Worm (Caenorhabditis elegans) whole organism, young adult: Measurements from ENCODE around the gene tag-281.

ENCODE experiments used
- F23B12.7 ChIP-seq: sonication (generic microtip); optimal IDR thresholded peaks from 2 replicates; lab custom pipeline; 2017; ENCODE audit warnings: missing genetic modification characterization, mild to moderate bottlenecking, missing compliant biosample characterization, antibody characterized with exemption, moderate library complexity; ENCODE audit not compliant: insufficient read depth
- F33H1.4 ChIP-seq: fragments of 200-800 bp; sonication (Bioruptor generic); IDR thresholded peaks from 2 replicates; pipeline ENCODE4 v1.3.6; 2022; ENCODE audit warnings: missing genetic modification reagents, missing genetic modification characterization, missing compliant biosample characterization
- F37B4.10 ChIP-seq: fragments of 200-800 bp; sonication (Bioruptor generic); IDR thresholded peaks from 2 replicates; pipeline ENCODE4 v1.3.6; 2022; ENCODE audit warnings: missing genetic modification characterization, missing compliant biosample characterization
- F52B5.7 ChIP-seq: sonication (generic microtip); optimal IDR thresholded peaks from 2 replicates; lab custom pipeline; 2016; ENCODE audit warnings: mild to moderate bottlenecking, missing genetic modification characterization, missing compliant biosample characterization
- K11D2.4 ChIP-seq: fragments of 200-800 bp; sonication (Bioruptor generic); IDR thresholded peaks from 2 replicates; pipeline ENCODE4 v1.3.6; 2022; ENCODE audit warnings: missing genetic modification reagents, missing genetic modification characterization, missing compliant biosample characterization
- T07F8.4 ChIP-seq: sonication (generic microtip); optimal IDR thresholded peaks from 2 replicates; lab custom pipeline; 2016; ENCODE audit warnings: mild to moderate bottlenecking, missing genetic modification characterization, moderate library complexity, missing compliant biosample characterization
- Y53F4B.3 ChIP-seq: fragments of 200-800 bp; sonication (Bioruptor generic); IDR thresholded peaks from 2 replicates; pipeline ENCODE4 v1.3.6; 2022; ENCODE audit warnings: missing genetic modification reagents, missing genetic modification characterization, missing compliant biosample characterization
- Y53G8AR.9 ChIP-seq: fragments of 200-800 bp; sonication (Bioruptor generic); conservative IDR thresholded peaks from 2 replicates; pipeline ENCODE4 v1.3.6; 2022; ENCODE audit warnings: missing genetic modification reagents, missing genetic modification characterization, missing compliant biosample characterization
- Y56A3A.18 ChIP-seq: fragments of 200-800 bp; sonication (Bioruptor generic); IDR thresholded peaks from 2 replicates; pipeline ENCODE4 v1.3.6; 2022; ENCODE audit warnings: missing genetic modification reagents, missing genetic modification characterization, missing compliant biosample characterization
- ZK185.1 ChIP-seq: sonication (generic microtip); optimal IDR thresholded peaks from 2 replicates; lab custom pipeline; 2016; ENCODE audit warnings: mild to moderate bottlenecking, missing genetic modification characterization, missing compliant biosample characterization; ENCODE audit not compliant: poor library complexity, severe bottlenecking
- aptf-2 ChIP-seq: fragments of 200-800 bp; sonication (Bioruptor generic); conservative IDR thresholded peaks from 2 replicates; pipeline ENCODE4 v1.3.6; 2022; ENCODE audit warnings: missing genetic modification reagents, missing genetic modification characterization, missing compliant biosample characterization
- aptf-3 ChIP-seq: fragments of 200-800 bp; sonication (Bioruptor generic); IDR thresholded peaks from 2 replicates; pipeline ENCODE4 v1.3.6; 2022; ENCODE audit warnings: missing genetic modification characterization, missing compliant biosample characterization
- bed-1 ChIP-seq: fragments of 200-800 bp; sonication (Bioruptor generic); IDR thresholded peaks from 2 replicates; pipeline ENCODE4 v1.3.6; 2022; ENCODE audit warnings: missing genetic modification reagents, missing genetic modification characterization, missing compliant biosample characterization
- bed-2 ChIP-seq: fragments of 200-800 bp; sonication (Bioruptor generic); IDR thresholded peaks from 2 replicates; pipeline ENCODE4 v1.3.6; 2022; ENCODE audit warnings: missing genetic modification reagents, missing genetic modification characterization, missing compliant biosample characterization
- cebp-1 ChIP-seq, 2 experiments: fragments of 200-800 bp in 1 of 2; sonication (Bioruptor generic) in 1 of 2; sonication (generic microtip) in 1 of 2; IDR thresholded peaks in 1 of 2; optimal IDR thresholded peaks in 1 of 2; 2 replicates each; pipeline versions ENCODE4 v1.3.6 to Lab custom; 2017 to 2022; ENCODE audit warnings: missing compliant biosample characterization in 2 of 2, missing genetic modification characterization in 2 of 2, mild to moderate bottlenecking in 1 of 2, missing genetic modification reagents in 1 of 2, moderate library complexity in 1 of 2
- ceh-100 ChIP-seq: fragments of 200-800 bp; sonication (Bioruptor generic); IDR thresholded peaks from 2 replicates; pipeline ENCODE4 v1.3.6; 2022; ENCODE audit warnings: missing genetic modification reagents, missing genetic modification characterization, missing compliant biosample characterization
- ceh-27 ChIP-seq: fragments of 200-800 bp; sonication (Bioruptor generic); optimal IDR thresholded peaks from 2 replicates; lab custom pipeline; 2018; ENCODE audit warnings: mild to moderate bottlenecking, missing genetic modification characterization, moderate library complexity, missing compliant biosample characterization
- ceh-58 ChIP-seq: fragments of 200-800 bp; sonication (Bioruptor generic); IDR thresholded peaks from 2 replicates; pipeline ENCODE4 v1.3.6; 2022; ENCODE audit warnings: missing genetic modification characterization, missing compliant biosample characterization
- die-1 ChIP-seq: sonication (generic microtip); optimal IDR thresholded peaks from 2 replicates; lab custom pipeline; 2016; ENCODE audit warnings: missing genotype, mild to moderate bottlenecking, missing genetic modification characterization, missing compliant biosample characterization
- efl-1 ChIP-seq: fragments of 150-350 bp; optimal IDR thresholded peaks from 2 replicates; lab custom pipeline; 2014; ENCODE audit warnings: missing biosample characterization, missing genetic modification reagents, missing genetic modification characterization
- egl-44 ChIP-seq: fragments of 200-800 bp; sonication (Bioruptor generic); IDR thresholded peaks from 2 replicates; pipeline ENCODE4 v1.3.6; 2022; ENCODE audit warnings: missing genetic modification reagents, missing genetic modification characterization, missing compliant biosample characterization
- ets-4 ChIP-seq: fragments of 200-800 bp; sonication (Bioruptor generic); optimal IDR thresholded peaks from 2 replicates; lab custom pipeline; 2018; ENCODE audit warnings: mild to moderate bottlenecking, missing genetic modification characterization, missing compliant biosample characterization
- hmg-1.2 ChIP-seq: fragments of 200-800 bp; sonication (Bioruptor generic); IDR thresholded peaks from 2 replicates; pipeline ENCODE4 v1.3.6; 2022; ENCODE audit warnings: missing genetic modification reagents, missing genetic modification characterization, missing compliant biosample characterization
- hsf-1 ChIP-seq: fragments of 200-800 bp; sonication (Bioruptor generic); IDR thresholded peaks from 2 replicates; pipeline ENCODE4 v1.3.6; 2022; ENCODE audit warnings: missing genetic modification reagents, missing genetic modification characterization, missing compliant biosample characterization
- madf-3 ChIP-seq: fragments of 200-800 bp; sonication (Bioruptor generic); IDR thresholded peaks from 2 replicates; pipeline ENCODE4 v1.3.6; 2022; ENCODE audit warnings: missing genetic modification reagents, missing genetic modification characterization, missing compliant biosample characterization
- mxl-1 ChIP-seq: sonication (generic microtip); optimal IDR thresholded peaks from 2 replicates; lab custom pipeline; 2016; ENCODE audit warnings: missing genetic modification characterization, missing compliant biosample characterization
- nfya-2 ChIP-seq: fragments of 200-800 bp; sonication (Bioruptor generic); IDR thresholded peaks from 2 replicates; pipeline ENCODE4 v1.3.6; 2022; ENCODE audit warnings: missing genetic modification reagents, missing genetic modification characterization, missing compliant biosample characterization
- nfyb-1 ChIP-seq: fragments of 200-800 bp; sonication (Bioruptor generic); IDR thresholded peaks from 2 replicates; pipeline ENCODE4 v1.3.6; 2022; ENCODE audit warnings: missing genetic modification reagents, missing genetic modification characterization, missing compliant biosample characterization
- nhr-120 ChIP-seq: fragments of 200-800 bp; sonication (Bioruptor generic); IDR thresholded peaks from 2 replicates; pipeline ENCODE4 v1.3.6; 2022; ENCODE audit warnings: missing genetic modification characterization, missing compliant biosample characterization
- nhr-90 ChIP-seq: sonication (generic microtip); optimal IDR thresholded peaks from 2 replicates; lab custom pipeline; 2016; ENCODE audit warnings: missing genotype, mild to moderate bottlenecking, missing genetic modification characterization, missing compliant biosample characterization
- pbrm-1 ChIP-seq: fragments of 200-800 bp; sonication (Bioruptor generic); IDR thresholded peaks from 2 replicates; pipeline ENCODE4 v1.3.6; 2022; ENCODE audit warnings: missing genetic modification reagents, missing genetic modification characterization, missing compliant biosample characterization
- pha-4 ChIP-seq: fragments of 150-350 bp; sonication (generic microtip); optimal IDR thresholded peaks from 2 replicates; lab custom pipeline; 2014; ENCODE audit warnings: missing biosample characterization, missing genetic modification reagents, missing genetic modification characterization
- rec-8 ChIP-seq, 2 experiments: sonication (generic microtip); optimal IDR thresholded peaks; 2 replicates each; lab custom pipeline; 2016; ENCODE audit warnings: mild to moderate bottlenecking in 2 of 2, missing genetic modification characterization in 2 of 2, missing genetic modification reagents in 2 of 2, missing genotype in 2 of 2, missing biosample characterization in 1 of 2, missing compliant biosample characterization in 1 of 2, moderate library complexity in 1 of 2
- rpc-1 ChIP-seq, 2 experiments: fragments of 150-350 bp in 1 of 2; sonication (generic microtip) in 1 of 2; optimal IDR thresholded peaks; 2 replicates each; lab custom pipeline; 2014 to 2018; ENCODE audit warnings: missing biosample characterization in 1 of 2, missing genetic modification characterization in 1 of 2, missing genetic modification reagents in 1 of 2, missing genotype in 1 of 2
- sptf-2 ChIP-seq: fragments of 200-800 bp; sonication (Bioruptor generic); optimal IDR thresholded peaks from 2 replicates; lab custom pipeline; 2018; ENCODE audit warnings: mild to moderate bottlenecking, missing genetic modification characterization, missing compliant biosample characterization
- ztf-26 ChIP-seq: sonication (generic microtip); optimal IDR thresholded peaks from 2 replicates; lab custom pipeline; 2017; ENCODE audit warnings: missing genetic modification characterization, missing compliant biosample characterization

tag-281 gene

DNA sequence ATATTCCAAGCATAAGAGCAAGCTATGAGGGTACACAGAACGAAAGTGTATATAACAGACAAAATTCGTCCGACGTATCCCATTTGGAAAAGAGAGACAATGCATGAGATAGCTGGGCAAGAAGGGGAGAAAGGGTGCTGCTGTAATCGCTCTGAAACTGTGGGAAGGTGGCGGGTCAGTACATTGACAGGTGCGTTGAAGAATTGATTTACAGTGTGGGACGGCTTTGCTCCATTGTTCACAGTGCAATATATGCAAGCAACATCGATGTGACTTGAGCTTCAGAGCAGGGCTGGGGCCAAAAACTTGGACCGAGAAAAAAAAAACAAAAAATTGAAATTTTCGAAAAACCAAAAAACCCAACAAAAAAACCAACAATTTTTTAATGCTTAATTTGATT, 49.5 kb upstream of the tag-281 start, which contains the start of gene F57G9.3:
TSS of gene F57G9.3 (minus strand) at position 101 of the 400 bp plus-strand sequence.
- TF ChIP-seq mxl-1 (tag; lab: Kevin White, UChicago) (no peak), F37B4.10 (no peak), bed-2 (GFP tag; lab: Robert Waterston, UW) (no peak)

DNA sequence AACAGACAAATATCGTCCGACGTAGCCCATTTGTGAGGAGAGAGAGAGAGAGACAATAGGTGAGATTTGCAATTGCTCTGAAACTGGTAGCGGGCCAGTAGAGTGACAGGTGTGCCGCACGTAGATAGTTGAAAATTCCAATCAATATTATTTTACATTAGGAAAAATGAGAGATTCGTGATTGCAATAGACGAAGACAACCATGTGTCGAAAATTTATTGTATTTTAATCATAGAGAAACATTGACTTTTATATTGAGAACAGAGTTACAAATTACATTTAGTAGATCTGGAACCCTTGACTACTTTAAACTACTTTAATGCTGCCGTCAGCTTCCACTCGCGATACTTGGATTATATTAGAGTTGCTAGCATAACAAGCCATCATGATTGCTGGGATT, 47.1 kb upstream of the tag-281 start, which contains the start of gene Y57A10C.1:
TSS of gene Y57A10C.1 (minus strand) at position 101 of the 400 bp plus-strand sequence.
- TF ChIP-seq Y56A3A.18 (no peak), nfya-2 (no peak), F52B5.7 (tag; lab: Kevin White, UChicago) (no peak), nhr-120 (GFP tag; lab: Robert Waterston, UW) (no peak), ztf-26 (no peak), cebp-1 (GFP tag; IDR thresholded peaks at IDR 0.05; lab: Robert Waterston, UW) (no peak), cebp-1 (tag; optimal IDR thresholded peaks at IDR 0.05; lab: Kevin White, UChicago) (no peak), ets-4 (GFP tag; lab: Kevin White, UChicago) (no peak), mxl-1 (tag; lab: Kevin White, UChicago) (no peak), F23B12.7 (no peak)
- TF ChIP-seq, all 124 proteins: peak for 0

DNA sequence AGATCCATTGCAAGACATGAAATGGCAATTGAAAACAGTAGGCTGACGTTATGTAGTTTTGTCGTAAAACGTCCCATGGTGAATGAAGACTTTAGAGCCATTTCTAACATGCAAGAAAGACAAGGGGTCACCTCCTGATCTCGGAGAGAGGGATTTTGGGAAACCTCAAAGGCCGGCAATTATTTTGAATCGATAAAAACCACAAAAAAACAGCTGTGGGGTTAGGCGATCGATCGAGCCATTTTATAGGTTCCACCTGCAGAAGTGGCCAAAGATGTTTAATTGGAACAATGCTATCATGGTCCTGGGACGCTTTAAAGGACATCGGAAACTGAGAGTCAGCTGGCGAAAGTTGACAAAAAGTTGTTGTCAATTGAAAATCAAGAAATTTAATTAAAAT, 44.8 kb upstream of the tag-281 start, which contains the start of gene Y57A10C.11:
TSS of gene Y57A10C.11 (minus strand) at position 101 of the 400 bp plus-strand sequence.
- TF ChIP-seq ceh-100 (GFP tag; lab: Robert Waterston, UW), result no peak
- no peak for TF ChIP-seq T07F8.4 (tag; lab: Kevin White, UChicago)
- no peak for TF ChIP-seq ZK185.1 (tag; lab: Kevin White, UChicago)

DNA sequence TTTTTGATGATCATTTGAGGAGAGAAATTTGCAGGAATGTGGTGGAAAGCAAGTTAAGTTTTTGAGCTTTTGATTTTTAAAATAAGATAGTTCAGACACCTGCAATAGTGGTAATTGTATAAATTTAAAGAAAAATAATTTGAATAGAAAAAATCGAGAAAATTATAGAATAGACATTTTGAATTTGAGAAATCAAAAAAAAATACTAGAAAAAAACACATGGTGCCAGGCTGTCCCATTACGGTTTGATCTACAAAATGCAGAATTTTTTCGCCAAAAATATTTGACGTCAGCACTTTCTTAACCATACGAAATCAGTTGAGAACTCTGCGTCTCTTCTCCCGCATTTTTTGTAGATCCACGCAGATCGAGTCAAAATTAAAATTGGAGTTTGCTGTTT, 42.0 kb upstream of the tag-281 start, which contains the start of gene sre-27:
TSS of gene sre-27 (minus strand) at position 101 of the 400 bp plus-strand sequence.
- TF ChIP-seq F33H1.4 (no peak), K11D2.4 (GFP tag; lab: Robert Waterston, UW) (no peak), pha-4 (tag; lab: Kevin White, UChicago) (no peak), Y53G8AR.9 (GFP tag; lab: Robert Waterston, UW) (no peak), bed-1 (GFP tag; lab: Robert Waterston, UW) (no peak), ceh-58 (no peak), sptf-2 (GFP tag; lab: Kevin White, UChicago) (no peak), aptf-2 (no peak), rec-8 (tag; optimal IDR thresholded peaks at IDR 0.05; lab: Kevin White, UChicago) (no peak), ceh-100 (GFP tag; lab: Robert Waterston, UW) (no peak), pbrm-1 (GFP tag; lab: Robert Waterston, UW) (no peak), nfyb-1 (GFP tag; lab: Robert Waterston, UW) (no peak), efl-1 (GFP tag; lab: Kevin White, UChicago) (no peak), ZK185.1 (tag; lab: Kevin White, UChicago) (no peak), hmg-1.2 (GFP tag; lab: Robert Waterston, UW) (no peak), aptf-3 (GFP tag; lab: Robert Waterston, UW) (no peak), die-1 (tag; lab: Kevin White, UChicago) (no peak)

DNA sequence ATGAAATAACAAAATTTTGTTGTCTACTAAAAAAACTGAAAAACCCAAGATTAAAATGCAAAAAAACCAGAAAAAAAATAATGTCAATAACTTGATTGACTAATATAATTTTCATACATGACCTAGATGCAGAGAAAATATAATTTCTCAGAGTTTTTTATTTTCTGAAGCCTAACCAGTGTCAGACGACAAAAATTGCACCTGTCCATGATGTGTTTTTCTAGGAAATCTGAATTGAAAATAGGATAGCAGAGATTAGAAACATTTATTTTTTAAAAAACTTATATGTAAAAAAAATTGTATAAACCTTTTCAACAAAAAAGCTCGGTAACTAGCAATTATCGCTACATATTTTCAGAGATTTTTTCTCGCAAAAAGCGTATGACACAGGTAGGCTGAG, 41.6 kb upstream of the tag-281 start:
- TF ChIP-seq egl-44 (GFP tag; lab: Robert Waterston, UW) (no peak), rpc-1 (optimal IDR thresholded peaks at IDR 0.05; lab: Kevin White, UChicago) (no peak), rpc-1 (tag; optimal IDR thresholded peaks at IDR 0.05; lab: Kevin White, UChicago) (no peak), K11D2.4 (GFP tag; lab: Robert Waterston, UW) (no peak), ceh-27 (GFP tag; lab: Kevin White, UChicago) (no peak), aptf-2 (no peak), madf-3 (GFP tag; lab: Robert Waterston, UW) (no peak), hsf-1 (GFP tag; lab: Robert Waterston, UW) (no peak), nhr-90 (tag; lab: Kevin White, UChicago) (no peak), Y53F4B.3 (GFP tag; lab: Robert Waterston, UW) (no peak)
